Worm (Caenorhabditis elegans) whole organism, L3 larva: Measurements from ENCODE around the gene Y75B12B.10.

ENCODE experiments used
- ceh-16 ChIP-seq: sonication (generic microtip); optimal IDR thresholded peaks from 2 replicates; lab custom pipeline; 2017; ENCODE audit warnings: missing biosample characterization, missing genetic modification characterization
- egl-27 ChIP-seq: sonication (generic microtip); optimal IDR thresholded peaks from 4 replicates; lab custom pipeline; 2017; ENCODE audit warnings: missing biosample characterization, missing genetic modification reagents, missing genetic modification characterization
- elt-2 ChIP-seq: sonication (generic microtip); optimal IDR thresholded peaks from 2 replicates; lab custom pipeline; 2016; ENCODE audit warnings: missing genetic modification reagents, mild to moderate bottlenecking, missing genetic modification characterization, missing compliant biosample characterization
- fkh-10 ChIP-seq: sonication (generic microtip); optimal IDR thresholded peaks from 2 replicates; lab custom pipeline; 2017; ENCODE audit warnings: missing biosample characterization, missing genetic modification reagents, missing genetic modification characterization
- hmg-11 ChIP-seq: sonication (generic microtip); optimal IDR thresholded peaks from 2 replicates; lab custom pipeline; 2016; ENCODE audit warnings: missing genetic modification characterization, missing compliant biosample characterization
- mdl-1 ChIP-seq: fragments of 150-350 bp; optimal IDR thresholded peaks from 2 replicates; lab custom pipeline; 2014; ENCODE audit warnings: missing biosample characterization, missing genetic modification characterization
- nfya-1 ChIP-seq: sonication (generic microtip); optimal IDR thresholded peaks from 2 replicates; lab custom pipeline; 2017; ENCODE audit warnings: missing genetic modification characterization, mild to moderate bottlenecking, missing compliant biosample characterization, antibody characterized with exemption, moderate library complexity; ENCODE audit not compliant: insufficient read depth
- nhr-76 ChIP-seq: fragments of 150-350 bp; sonication (generic microtip); optimal IDR thresholded peaks from 5 replicates; lab custom pipeline; 2014; ENCODE audit warnings: missing biosample characterization, missing genetic modification characterization
- nhr-77 ChIP-seq: fragments of 150-350 bp; optimal IDR thresholded peaks from 2 replicates; lab custom pipeline; 2014; ENCODE audit warnings: missing biosample characterization, missing genetic modification characterization
- sea-2 ChIP-seq: fragments of 150-350 bp; sonication (generic microtip); optimal IDR thresholded peaks from 4 replicates; lab custom pipeline; 2014; ENCODE audit warnings: missing biosample characterization, missing genetic modification reagents, missing genetic modification characterization
- snpc-4 ChIP-seq: fragments of 150-350 bp; optimal IDR thresholded peaks from 2 replicates; lab custom pipeline; 2014; ENCODE audit warnings: missing biosample characterization, missing genetic modification characterization
- ztf-11 ChIP-seq: fragments of 150-350 bp; optimal IDR thresholded peaks from 2 replicates; lab custom pipeline; 2014; ENCODE audit warnings: missing biosample characterization, missing genetic modification characterization

ce11 chrV:15156504-15156903 is 43.4 kb upstream of the Y75B12B.10 start:
- no peak for TF ChIP-seq hmg-11 (tag; lab: Kevin White, UChicago)
- TF ChIP-seq ceh-16 (tag; lab: Kevin White, UChicago) = no peak
- no peak for TF ChIP-seq fkh-10
- TF ChIP-seq elt-2 (tag; lab: Kevin White, UChicago) = no peak
- TF ChIP-seq egl-27 (tag; lab: Kevin White, UChicago) = no peak
- no peak for TF ChIP-seq nhr-77
- TF ChIP-seq sea-2 (GFP tag; lab: Kevin White, UChicago) = no peak
- no peak for TF ChIP-seq ztf-11 (tag; lab: Kevin White, UChicago)
- no peak for TF ChIP-seq nfya-1 (tag; lab: Kevin White, UChicago)
- no peak for TF ChIP-seq snpc-4 (tag; lab: Kevin White, UChicago)
- no peak for TF ChIP-seq nhr-76 (tag; lab: Kevin White, UChicago)
- no peak for TF ChIP-seq mdl-1
